Fruit fly (Drosophila melanogaster) whole organism, embryonic: Measurements from ENCODE around the gene CG12106.
A peak's percentile ranks its signal among the peaks of the same experiment; 100 is the strongest.

ENCODE experiments used
- Asciz ChIP-seq: fragments of 200-800 bp; sonication (Bioruptor generic); optimal IDR thresholded peaks from 2 replicates; lab custom pipeline; 2017; ENCODE audit warnings: missing biosample characterization, mild to moderate bottlenecking, missing genetic modification characterization, missing genetic modification reagents
- Atf6 ChIP-seq: fragments of 200-800 bp; sonication (Bioruptor generic); IDR thresholded peaks from 2 replicates; pipeline ENCODE4 v1.3.6; 2022; ENCODE audit warnings: missing biosample characterization, missing genetic modification characterization
- BEAF-32 ChIP-seq: fragments of 200-800 bp; sonication (Bioruptor generic); optimal IDR thresholded peaks from 3 replicates; lab custom pipeline; 2017; ENCODE audit warnings: missing biosample characterization, missing genetic modification characterization, mild to moderate bottlenecking, moderate library complexity, missing genetic modification reagents
- CG11398 ChIP-seq: fragments of 200-800 bp; sonication (Bioruptor generic); optimal IDR thresholded peaks from 2 replicates; lab custom pipeline; 2016; ENCODE audit warnings: missing biosample characterization, missing genetic modification characterization
- CG12744 ChIP-seq: fragments of 200-800 bp; sonication (Bioruptor generic); optimal IDR thresholded peaks from 2 replicates; lab custom pipeline; 2016; ENCODE audit warnings: missing biosample characterization, missing genetic modification characterization
- CG13894 ChIP-seq: fragments of 200-800 bp; sonication (Bioruptor generic); optimal IDR thresholded peaks from 3 replicates; lab custom pipeline; 2018; ENCODE audit warnings: missing biosample characterization, mild to moderate bottlenecking, missing genetic modification characterization, moderate library complexity
- CG17568 ChIP-seq: fragments of 200-800 bp; sonication (Bioruptor generic); optimal IDR thresholded peaks from 2 replicates; lab custom pipeline; 2018; ENCODE audit warnings: missing biosample characterization, mild to moderate bottlenecking, missing genetic modification characterization, moderate library complexity
- CG17829 ChIP-seq: fragments of 200-800 bp; optimal IDR thresholded peaks from 2 replicates; lab custom pipeline; 2019; ENCODE audit warnings: missing biosample characterization, mild to moderate bottlenecking, missing genetic modification characterization, moderate library complexity
- CG2875 ChIP-seq: fragments of 200-800 bp; sonication (Bioruptor generic); optimal IDR thresholded peaks from 2 replicates; lab custom pipeline; 2017; ENCODE audit warnings: missing biosample characterization, mild to moderate bottlenecking, missing genetic modification characterization, missing genetic modification reagents
- CG31224 ChIP-seq: fragments of 200-800 bp; sonication (Bioruptor generic); IDR thresholded peaks from 2 replicates; pipeline ENCODE4 v1.3.6; 2022; ENCODE audit warnings: missing biosample characterization, missing genetic modification characterization
- CG32772 ChIP-seq: fragments of 200-800 bp; sonication (Bioruptor generic); IDR thresholded peaks from 2 replicates; pipeline ENCODE4 v1.3.6; 2022; ENCODE audit warnings: missing biosample characterization, missing genetic modification characterization
- CG34422 ChIP-seq: fragments of 200-800 bp; sonication (Bioruptor generic); IDR thresholded peaks from 3 replicates; pipeline ENCODE4 v1.3.6; 2022; ENCODE audit warnings: missing biosample characterization, missing genetic modification characterization
- CG3838 ChIP-seq: fragments of 200-800 bp; sonication (Bioruptor generic); optimal IDR thresholded peaks from 3 replicates; lab custom pipeline; 2016; ENCODE audit warnings: missing biosample characterization, missing genetic modification characterization
- CG9797 ChIP-seq: fragments of 200-800 bp; sonication (Bioruptor generic); optimal IDR thresholded peaks from 3 replicates; lab custom pipeline; 2018; ENCODE audit warnings: missing biosample characterization, mild to moderate bottlenecking, missing genetic modification characterization
- CG9876 ChIP-seq: fragments of 200-800 bp; sonication (Bioruptor generic); optimal IDR thresholded peaks from 2 replicates; lab custom pipeline; 2016; ENCODE audit warnings: missing biosample characterization, missing genetic modification characterization
- Camta ChIP-seq: fragments of 200-800 bp; sonication (Bioruptor generic); optimal IDR thresholded peaks from 2 replicates; lab custom pipeline; 2016; ENCODE audit warnings: missing biosample characterization, missing genetic modification characterization
- Dfd ChIP-seq, 2 experiments: fragments of >200 bp; optimal IDR thresholded peaks; 2 replicates each; lab custom pipeline; 2017; ENCODE audit warnings: missing biosample characterization in 2 of 2, missing genetic modification characterization in 2 of 2
- Dip2 ChIP-seq: fragments of 200-800 bp; sonication (Bioruptor generic); IDR thresholded peaks from 2 replicates; pipeline ENCODE4 v1.3.6; 2022; ENCODE audit warnings: missing biosample characterization, missing genetic modification characterization
- Doc3 ChIP-seq: fragments of 200-800 bp; sonication (Bioruptor generic); IDR thresholded peaks from 3 replicates; pipeline ENCODE4 v1.3.6; 2022; ENCODE audit warnings: missing biosample characterization, missing genetic modification characterization; ENCODE audit not compliant: partially characterized antibody
- Dp ChIP-seq: fragments of 200-800 bp; sonication (Bioruptor generic); optimal IDR thresholded peaks from 2 replicates; lab custom pipeline; 2018; ENCODE audit warnings: missing biosample characterization, mild to moderate bottlenecking, missing genetic modification characterization, moderate library complexity
- Ets97D ChIP-seq: fragments of 200-800 bp; sonication (Bioruptor generic); optimal IDR thresholded peaks from 3 replicates; lab custom pipeline; 2016; ENCODE audit warnings: missing biosample characterization, missing genetic modification characterization
- Fer1 ChIP-seq: fragments of 200-800 bp; sonication (Bioruptor generic); optimal IDR thresholded peaks from 2 replicates; lab custom pipeline; 2017; ENCODE audit warnings: missing biosample characterization, mild to moderate bottlenecking, missing genetic modification characterization
- HmgZ ChIP-seq: fragments of 200-800 bp; sonication (Bioruptor generic); optimal IDR thresholded peaks from 2 replicates; lab custom pipeline; 2018; ENCODE audit warnings: missing biosample characterization, mild to moderate bottlenecking, missing genetic modification characterization
- MBD-R2 ChIP-seq: fragments of 200-800 bp; sonication (Bioruptor generic); IDR thresholded peaks from 2 replicates; pipeline ENCODE4 v1.3.6; 2022; ENCODE audit warnings: missing biosample characterization, missing genetic modification characterization
- Nf-YA ChIP-seq: fragments of 200-800 bp; sonication (Bioruptor generic); IDR thresholded peaks from 2 replicates; pipeline ENCODE4 v1.3.6; 2022; ENCODE audit warnings: missing biosample characterization, missing genetic modification characterization
- Oli ChIP-seq: fragments of 200-800 bp; sonication (Bioruptor generic); optimal IDR thresholded peaks from 2 replicates; lab custom pipeline; 2018; ENCODE audit warnings: missing biosample characterization, mild to moderate bottlenecking, missing genetic modification characterization, moderate library complexity
- Ssrp ChIP-seq: fragments of 200-800 bp; sonication (Bioruptor generic); optimal IDR thresholded peaks from 2 replicates; lab custom pipeline; 2018; ENCODE audit warnings: missing biosample characterization, mild to moderate bottlenecking, missing genetic modification characterization, moderate library complexity
- TFAM ChIP-seq: fragments of 200-800 bp; sonication (Bioruptor generic); optimal IDR thresholded peaks from 2 replicates; lab custom pipeline; 2017; ENCODE audit warnings: missing biosample characterization, missing genetic modification characterization, inconsistent platforms
- Xrp1 ChIP-seq: fragments of 200-800 bp; sonication (Bioruptor generic); IDR thresholded peaks from 2 replicates; pipeline ENCODE4 v1.3.6; 2022; ENCODE audit warnings: missing biosample characterization, missing genetic modification characterization
- abd-A ChIP-seq: fragments of 200-800 bp; sonication (Bioruptor generic); optimal IDR thresholded peaks from 3 replicates; lab custom pipeline; 2019; ENCODE audit warnings: missing biosample characterization, mild to moderate bottlenecking, missing genetic modification characterization, moderate library complexity
- ash1 ChIP-seq: fragments of 200-800 bp; sonication (Bioruptor generic); optimal IDR thresholded peaks from 2 replicates; lab custom pipeline; 2018; ENCODE audit warnings: missing biosample characterization, mild to moderate bottlenecking, missing genetic modification characterization
- cad ChIP-seq: fragments of >200 bp; optimal IDR thresholded peaks from 2 replicates; lab custom pipeline; 2017; ENCODE audit warnings: missing biosample characterization, missing genetic modification characterization
- ems ChIP-seq: fragments of 200-800 bp; sonication (Bioruptor generic); optimal IDR thresholded peaks from 3 replicates; lab custom pipeline; 2016; ENCODE audit warnings: missing biosample characterization, missing genetic modification characterization
- gce ChIP-seq: fragments of 200-800 bp; sonication (Bioruptor generic); IDR thresholded peaks from 3 replicates; pipeline ENCODE4 v1.3.6; 2022; ENCODE audit warnings: missing biosample characterization, missing genetic modification characterization
- jigr1 ChIP-seq: fragments of 200-800 bp; sonication (Bioruptor generic); IDR thresholded peaks from 3 replicates; pipeline ENCODE4 v1.3.6; 2022; ENCODE audit warnings: missing biosample characterization, missing genetic modification characterization
- ken ChIP-seq: fragments of 200-800 bp; sonication (Bioruptor generic); IDR thresholded peaks from 3 replicates; pipeline ENCODE4 v1.3.6; 2022; ENCODE audit warnings: missing biosample characterization, missing genetic modification characterization
- klu ChIP-seq: fragments of 200-800 bp; sonication (Bioruptor generic); IDR thresholded peaks from 2 replicates; pipeline ENCODE4 v1.3.6; 2022; ENCODE audit warnings: missing biosample characterization, missing genetic modification characterization
- kni ChIP-seq: fragments of 200-800 bp; sonication (Bioruptor generic); optimal IDR thresholded peaks from 3 replicates; lab custom pipeline; 2017; ENCODE audit warnings: mild to moderate bottlenecking, missing biosample characterization, missing genetic modification reagents, missing genetic modification characterization
- lab ChIP-seq: fragments of 200-800 bp; sonication (Bioruptor generic); optimal IDR thresholded peaks from 3 replicates; lab custom pipeline; 2017; ENCODE audit warnings: missing biosample characterization, missing genetic modification characterization, mild to moderate bottlenecking, moderate library complexity, missing genetic modification reagents
- nau ChIP-seq: fragments of 200-800 bp; sonication (Bioruptor generic); optimal IDR thresholded peaks from 3 replicates; lab custom pipeline; 2017; ENCODE audit warnings: missing biosample characterization, mild to moderate bottlenecking, missing genetic modification characterization, missing genetic modification reagents
- nmo ChIP-seq: fragments of 200-800 bp; sonication (Bioruptor generic); optimal IDR thresholded peaks from 2 replicates; lab custom pipeline; 2018; ENCODE audit warnings: missing biosample characterization, mild to moderate bottlenecking, missing genetic modification characterization, moderate library complexity
- oc ChIP-seq: fragments of 200-800 bp; sonication (Bioruptor generic); optimal IDR thresholded peaks from 2 replicates; lab custom pipeline; 2018; ENCODE audit warnings: missing biosample characterization, mild to moderate bottlenecking, missing genetic modification characterization, moderate library complexity
- pfk ChIP-seq: fragments of 200-800 bp; sonication (Bioruptor generic); optimal IDR thresholded peaks from 2 replicates; lab custom pipeline; 2018; ENCODE audit warnings: missing biosample characterization, mild to moderate bottlenecking, missing genetic modification characterization, moderate library complexity
- pros ChIP-seq: fragments of 200-800 bp; sonication (Bioruptor generic); optimal IDR thresholded peaks from 3 replicates; lab custom pipeline; 2019; ENCODE audit warnings: missing biosample characterization, mild to moderate bottlenecking, missing genetic modification characterization, moderate library complexity
- pum ChIP-seq: fragments of 200-800 bp; sonication (Bioruptor generic); optimal IDR thresholded peaks from 2 replicates; lab custom pipeline; 2016; ENCODE audit warnings: missing biosample characterization, missing genetic modification characterization
- run ChIP-seq: fragments of 200-800 bp; sonication (Bioruptor generic); optimal IDR thresholded peaks from 3 replicates; lab custom pipeline; 2018; ENCODE audit warnings: missing biosample characterization, mild to moderate bottlenecking, missing genetic modification characterization
- schlank ChIP-seq: fragments of 200-800 bp; sonication (Bioruptor generic); optimal IDR thresholded peaks from 2 replicates; lab custom pipeline; 2018; ENCODE audit warnings: missing biosample characterization, mild to moderate bottlenecking, missing genetic modification characterization
- shn ChIP-seq: fragments of 200-800 bp; sonication (Bioruptor generic); optimal IDR thresholded peaks from 3 replicates; lab custom pipeline; 2016; ENCODE audit warnings: missing biosample characterization, missing genetic modification characterization
- tin ChIP-seq: fragments of 200-800 bp; sonication (Bioruptor generic); optimal IDR thresholded peaks from 3 replicates; lab custom pipeline; 2016; ENCODE audit warnings: missing biosample characterization, missing genetic modification characterization
- usp ChIP-seq: fragments of >200 bp; optimal IDR thresholded peaks from 2 replicates; lab custom pipeline; 2017; ENCODE audit warnings: missing biosample characterization, missing genetic modification characterization
- vfl ChIP-seq: fragments of 200-800 bp; sonication (Bioruptor generic); optimal IDR thresholded peaks from 2 replicates; lab custom pipeline; 2016; ENCODE audit warnings: missing biosample characterization, missing genetic modification characterization
- vnd ChIP-seq: fragments of 200-800 bp; sonication (Bioruptor generic); IDR thresholded peaks from 3 replicates; pipeline ENCODE4 v1.3.6; 2022; ENCODE audit warnings: missing biosample characterization, missing genetic modification characterization; ENCODE audit not compliant: partially characterized antibody

CG12106 gene

dm6 chrX:9193604-9194003 is at the start of gene CG12106 (continued):
- TF ChIP-seq Dfd (GFP tag; optimal IDR thresholded peaks at IDR 0.05; lab: Kevin White, UChicago) (no peak), abd-A (tag; lab: Kevin White, UChicago) (no peak), ems (GFP tag; lab: Kevin White, UChicago) (peak; percentile 8), CG12744 (GFP tag; lab: Kevin White, UChicago) (peak; percentile 19), HmgZ (tag; lab: Kevin White, UChicago) (peak; percentile 3), pfk (GFP tag; lab: Kevin White, UChicago) (no peak), CG9797 (GFP tag; lab: Kevin White, UChicago) (no peak), nau (GFP tag; lab: Kevin White, UChicago) (no peak), BEAF-32 (GFP tag; lab: Kevin White, UChicago) (no peak), nmo (GFP tag; lab: Kevin White, UChicago) (peak; percentile 55), shn (peak; percentile 38), oc (tag; lab: Kevin White, UChicago) (no peak), pros (GFP tag; lab: Kevin White, UChicago) (no peak), Fer1 (GFP tag; lab: Kevin White, UChicago) (peak; percentile 55), ash1 (GFP tag; lab: Kevin White, UChicago) (no peak), klu (no peak), jigr1 (GFP tag; lab: Robert Waterston, UW) (no peak), pum (GFP tag; lab: Kevin White, UChicago) (peak; percentile 46), tin (peak; percentile 18), run (tag; lab: Kevin White, UChicago) (no peak), Camta (GFP tag; lab: Kevin White, UChicago) (no peak), CG11398 (GFP tag; lab: Kevin White, UChicago) (no peak), MBD-R2 (peak; percentile 33; the same call in 1 of the 2 replicates), Asciz (GFP tag; lab: Kevin White, UChicago) (no peak), CG3838 (GFP tag; lab: Kevin White, UChicago) (no peak), usp (no peak), CG13894 (no peak), Dp (GFP tag; lab: Kevin White, UChicago) (peak; percentile 24), ken (no peak), Ets97D (GFP tag; lab: Kevin White, UChicago) (no peak), Dip2 (no peak), CG34422 (GFP tag; lab: Robert Waterston, UW) (no peak), vnd (GFP tag; lab: Robert Waterston, UW) (no peak), CG17829 (tag; lab: Kevin White, UChicago) (peak; percentile 49), schlank (peak; percentile 19), vfl (GFP tag; lab: Kevin White, UChicago) (no peak), Doc3 (GFP tag; lab: Robert Waterston, UW) (no peak), cad (GFP tag; lab: Kevin White, UChicago) (no peak), CG2875 (GFP tag; lab: Kevin White, UChicago) (no peak), Xrp1 (GFP tag; lab: Robert Waterston, UW) (peak; percentile 41; the same call in 1 of the 2 replicates), Atf6 (GFP tag; lab: Robert Waterston, UW) (0 out of 2 replicates have a peak, but pooled peaks have one; percentile 29), lab (GFP tag; lab: Kevin White, UChicago) (no peak), CG31224 (GFP tag; lab: Robert Waterston, UW) (no peak), CG17568 (GFP tag; lab: Kevin White, UChicago) (no peak), TFAM (no peak), gce (no peak), Nf-YA (no peak), Oli (tag; lab: Kevin White, UChicago) (peak; percentile 25), kni (peak; percentile 43), Ssrp (tag; lab: Kevin White, UChicago) (no peak), CG32772 (no peak), CG9876 (no peak)
